Worm (Caenorhabditis elegans): ENCODE data around the gene C45G9.10.

ce11 chrIII:5077150-5077814 lies 15.6 kb upstream of the C45G9.10 start, which contains the start of gene alh-1:
- TF ChIP-seq T22C8.4 (GFP tag; IDR thresholded peaks at IDR 0.05) (no peak), med-1 (GFP tag; optimal IDR thresholded peaks at IDR 0.05; ENCODE audit: insufficient read depth) (no peak), flt-1 (GFP tag; IDR thresholded peaks at IDR 0.05) (no peak), tab-1 (GFP tag; IDR thresholded peaks at IDR 0.05) (no peak)

Data from whole organism, midembryonic.